Fruit fly (Drosophila melanogaster) whole organism, embryonic: ENCODE measurements around the gene CG10738.

Experiments
- CG10321 ChIP-seq: fragments of 200-800 bp; sonication (Bioruptor generic); IDR thresholded peaks from 2 replicates; pipeline ENCODE4 v1.3.6; 2022; ENCODE audit warnings: missing biosample characterization, missing genetic modification characterization
- Ets65A ChIP-seq: fragments of 200-800 bp; sonication (Bioruptor generic); peaks from one replicate; lab custom pipeline; 2016; ENCODE audit warnings: missing biosample characterization, missing genetic modification characterization
- MBD-R2 ChIP-seq: fragments of 200-800 bp; sonication (Bioruptor generic); IDR thresholded peaks from 2 replicates; pipeline ENCODE4 v1.3.6; 2022; ENCODE audit warnings: missing biosample characterization, missing genetic modification characterization
- dimm ChIP-seq: fragments of 200-800 bp; sonication (Bioruptor generic); IDR thresholded peaks from 2 replicates; pipeline ENCODE4 v1.3.6; 2022; ENCODE audit warnings: missing biosample characterization, missing genetic modification characterization

- TF ChIP-seq MBD-R2 (GFP tag; lab: Robert Waterston, UW) (no peak), CG10321 (no peak), Ets65A (GFP tag; lab: Kevin White, UChicago) (no peak), dimm (GFP tag; lab: Robert Waterston, UW) (no peak)
These were observed 43.7 kb upstream of the CG10738 start for dm6 chr3L:13406873-13407272.
